Worm (Caenorhabditis elegans) whole organism, L3 larva: ENCODE measurements around the gene C07B5.8.

Experiments used
- R02D3.7 ChIP-seq: fragments of 150-350 bp; optimal IDR thresholded peaks from 2 replicates; lab custom pipeline; 2014; ENCODE audit warnings: missing biosample characterization, missing genetic modification characterization
- ZK546.5 ChIP-seq: sonication (generic microtip); optimal IDR thresholded peaks from 2 replicates; lab custom pipeline; 2017; ENCODE audit warnings: missing biosample characterization, missing genetic modification characterization
- aly-2 ChIP-seq: fragments of 150-350 bp; optimal IDR thresholded peaks from 2 replicates; lab custom pipeline; 2014; ENCODE audit warnings: missing biosample characterization, missing genetic modification characterization
- ama-1 ChIP-seq: fragments of 150-350 bp; optimal IDR thresholded peaks from 2 replicates; lab custom pipeline; 2018
- ceh-16 ChIP-seq: sonication (generic microtip); optimal IDR thresholded peaks from 2 replicates; lab custom pipeline; 2017; ENCODE audit warnings: missing biosample characterization, missing genetic modification characterization
- ceh-28 ChIP-seq: fragments of 150-350 bp; optimal IDR thresholded peaks from 2 replicates; lab custom pipeline; 2014; ENCODE audit warnings: missing biosample characterization, missing genetic modification reagents, missing genetic modification characterization
- ceh-82 ChIP-seq: fragments of 150-350 bp; optimal IDR thresholded peaks from 2 replicates; lab custom pipeline; 2014; ENCODE audit warnings: missing biosample characterization, missing genetic modification characterization
- ceh-9 ChIP-seq: sonication (generic microtip); optimal IDR thresholded peaks from 2 replicates; lab custom pipeline; 2018; ENCODE audit warnings: missing biosample characterization, missing genetic modification characterization
- daf-12 ChIP-seq: fragments of 150-350 bp; optimal IDR thresholded peaks from 2 replicates; lab custom pipeline; 2014; ENCODE audit warnings: missing biosample characterization, missing genetic modification reagents, missing genetic modification characterization
- egl-27 ChIP-seq: sonication (generic microtip); optimal IDR thresholded peaks from 4 replicates; lab custom pipeline; 2017; ENCODE audit warnings: missing biosample characterization, missing genetic modification reagents, missing genetic modification characterization
- egl-5 ChIP-seq: fragments of 150-350 bp; optimal IDR thresholded peaks from 2 replicates; lab custom pipeline; 2017; ENCODE audit warnings: missing biosample characterization, missing genetic modification reagents, missing genetic modification characterization, inconsistent platforms
- elt-1 ChIP-seq: fragments of 150-350 bp; optimal IDR thresholded peaks from 2 replicates; lab custom pipeline; 2014; ENCODE audit warnings: missing biosample characterization, missing genetic modification characterization
- elt-2 ChIP-seq: sonication (generic microtip); optimal IDR thresholded peaks from 2 replicates; lab custom pipeline; 2016; ENCODE audit warnings: missing genetic modification reagents, mild to moderate bottlenecking, missing genetic modification characterization, missing compliant biosample characterization
- elt-3 ChIP-seq, 3 experiments: fragments of 150-350 bp in 1 of 3; sonication (generic microtip) in 2 of 3; optimal IDR thresholded peaks; 2 replicates in 2 of 3; 4 replicates in 1 of 3; lab custom pipeline; 2014 to 2017; ENCODE audit warnings: missing biosample characterization in 3 of 3, missing genetic modification characterization in 3 of 3
- eor-1 ChIP-seq, 2 experiments: fragments of 150-350 bp; optimal IDR thresholded peaks; 2 replicates each; lab custom pipeline; 2014 to 2018; ENCODE audit warnings: missing biosample characterization in 2 of 2, missing genetic modification characterization in 2 of 2
- fkh-10 ChIP-seq: sonication (generic microtip); optimal IDR thresholded peaks from 2 replicates; lab custom pipeline; 2017; ENCODE audit warnings: missing biosample characterization, missing genetic modification reagents, missing genetic modification characterization
- fkh-2 ChIP-seq: fragments of 150-350 bp; optimal IDR thresholded peaks from 2 replicates; lab custom pipeline; 2014; ENCODE audit warnings: missing biosample characterization, missing genetic modification reagents, missing genetic modification characterization
- fos-1 ChIP-seq: fragments of 150-350 bp; optimal IDR thresholded peaks from 2 replicates; lab custom pipeline; 2014; ENCODE audit warnings: missing biosample characterization, missing genetic modification characterization
- hmg-11 ChIP-seq: sonication (generic microtip); optimal IDR thresholded peaks from 2 replicates; lab custom pipeline; 2016; ENCODE audit warnings: missing genetic modification characterization, missing compliant biosample characterization
- jun-1 ChIP-seq: fragments of 150-350 bp; optimal IDR thresholded peaks from 2 replicates; lab custom pipeline; 2014; ENCODE audit warnings: missing biosample characterization, missing genetic modification reagents, missing genetic modification characterization
- lin-15B ChIP-seq: fragments of 150-350 bp; optimal IDR thresholded peaks from 2 replicates; lab custom pipeline; 2014; ENCODE audit warnings: missing biosample characterization, missing genetic modification characterization
- lin-39 ChIP-seq: fragments of 150-350 bp; optimal IDR thresholded peaks from 2 replicates; lab custom pipeline; 2018; ENCODE audit warnings: missing biosample characterization, missing genetic modification reagents, missing genetic modification characterization
- lsy-12 ChIP-seq: sonication (generic microtip); optimal IDR thresholded peaks from 2 replicates; lab custom pipeline; 2016; ENCODE audit warnings: mild to moderate bottlenecking, missing genetic modification characterization, missing compliant biosample characterization
- mdl-1 ChIP-seq: fragments of 150-350 bp; optimal IDR thresholded peaks from 2 replicates; lab custom pipeline; 2014; ENCODE audit warnings: missing biosample characterization, missing genetic modification characterization
- mml-1 ChIP-seq: fragments of 150-350 bp; sonication (generic microtip); optimal IDR thresholded peaks from 3 replicates; lab custom pipeline; 2014; ENCODE audit warnings: missing biosample characterization, missing genetic modification characterization
- nfya-1 ChIP-seq: sonication (generic microtip); optimal IDR thresholded peaks from 2 replicates; lab custom pipeline; 2017; ENCODE audit warnings: missing genetic modification characterization, mild to moderate bottlenecking, missing compliant biosample characterization, antibody characterized with exemption, moderate library complexity; ENCODE audit not compliant: insufficient read depth
- nhr-11 ChIP-seq: fragments of 150-350 bp; optimal IDR thresholded peaks from 2 replicates; lab custom pipeline; 2014; ENCODE audit warnings: missing biosample characterization, missing genetic modification characterization
- nhr-12 ChIP-seq: fragments of 150-350 bp; optimal IDR thresholded peaks from 2 replicates; lab custom pipeline; 2014; ENCODE audit warnings: missing biosample characterization, missing genetic modification characterization
- nhr-23 ChIP-seq: fragments of 150-350 bp; optimal IDR thresholded peaks from 2 replicates; lab custom pipeline; 2014; ENCODE audit warnings: missing biosample characterization, missing genetic modification reagents, missing genetic modification characterization
- nhr-237 ChIP-seq: fragments of 150-350 bp; optimal IDR thresholded peaks from 2 replicates; lab custom pipeline; 2014; ENCODE audit warnings: missing biosample characterization, missing genetic modification characterization
- nhr-25 ChIP-seq: sonication (generic microtip); optimal IDR thresholded peaks from 2 replicates; lab custom pipeline; 2017; ENCODE audit warnings: missing biosample characterization, missing genetic modification characterization
- nhr-28 ChIP-seq: fragments of 150-350 bp; optimal IDR thresholded peaks from 2 replicates; lab custom pipeline; 2014; ENCODE audit warnings: missing biosample characterization, missing genetic modification characterization
- nhr-43 ChIP-seq: sonication (generic microtip); optimal IDR thresholded peaks from 2 replicates; lab custom pipeline; 2016; ENCODE audit warnings: mild to moderate bottlenecking, missing genetic modification characterization, missing compliant biosample characterization; ENCODE audit not compliant: poor library complexity, severe bottlenecking
- nhr-67 ChIP-seq: fragments of 150-350 bp; optimal IDR thresholded peaks from 2 replicates; lab custom pipeline; 2014; ENCODE audit warnings: missing biosample characterization, missing genetic modification characterization
- nhr-76 ChIP-seq: fragments of 150-350 bp; sonication (generic microtip); optimal IDR thresholded peaks from 5 replicates; lab custom pipeline; 2014; ENCODE audit warnings: missing biosample characterization, missing genetic modification characterization
- nhr-77 ChIP-seq: fragments of 150-350 bp; optimal IDR thresholded peaks from 2 replicates; lab custom pipeline; 2014; ENCODE audit warnings: missing biosample characterization, missing genetic modification characterization
- pha-4 ChIP-seq: fragments of 150-350 bp; optimal IDR thresholded peaks from 2 replicates; lab custom pipeline; 2014; ENCODE audit warnings: missing biosample characterization, missing genetic modification reagents, missing genetic modification characterization
- pqm-1 ChIP-seq: fragments of 150-350 bp; optimal IDR thresholded peaks from 2 replicates; lab custom pipeline; 2017; ENCODE audit warnings: missing biosample characterization, missing genetic modification characterization, inconsistent platforms
- sea-2 ChIP-seq: fragments of 150-350 bp; sonication (generic microtip); optimal IDR thresholded peaks from 4 replicates; lab custom pipeline; 2014; ENCODE audit warnings: missing biosample characterization, missing genetic modification reagents, missing genetic modification characterization
- skn-1 ChIP-seq: fragments of 150-350 bp; optimal IDR thresholded peaks from 2 replicates; lab custom pipeline; 2014; ENCODE audit warnings: missing biosample characterization, missing genetic modification characterization
- snpc-4 ChIP-seq: fragments of 150-350 bp; optimal IDR thresholded peaks from 2 replicates; lab custom pipeline; 2014; ENCODE audit warnings: missing biosample characterization, missing genetic modification characterization
- tbx-2 ChIP-seq: sonication (generic microtip); optimal IDR thresholded peaks from 2 replicates; lab custom pipeline; 2016; ENCODE audit warnings: mild to moderate bottlenecking, missing genetic modification characterization, missing compliant biosample characterization
- unc-39 ChIP-seq: sonication (generic microtip); optimal IDR thresholded peaks from 4 replicates; lab custom pipeline; 2017; ENCODE audit warnings: missing biosample characterization, missing genetic modification characterization
- unc-62 ChIP-seq: fragments of 150-350 bp; sonication (generic microtip); optimal IDR thresholded peaks from 4 replicates; lab custom pipeline; 2014; ENCODE audit warnings: missing biosample characterization, missing genetic modification reagents, missing genetic modification characterization
- zag-1 ChIP-seq: fragments of 150-350 bp; optimal IDR thresholded peaks from 2 replicates; lab custom pipeline; 2014; ENCODE audit warnings: missing biosample characterization, missing genetic modification characterization
- ztf-11 ChIP-seq: fragments of 150-350 bp; optimal IDR thresholded peaks from 2 replicates; lab custom pipeline; 2014; ENCODE audit warnings: missing biosample characterization, missing genetic modification characterization
- ztf-4 ChIP-seq: fragments of 150-350 bp; optimal IDR thresholded peaks from 2 replicates; lab custom pipeline; 2014; ENCODE audit warnings: missing biosample characterization, missing genetic modification characterization

The C07B5.8 gene

DNA sequence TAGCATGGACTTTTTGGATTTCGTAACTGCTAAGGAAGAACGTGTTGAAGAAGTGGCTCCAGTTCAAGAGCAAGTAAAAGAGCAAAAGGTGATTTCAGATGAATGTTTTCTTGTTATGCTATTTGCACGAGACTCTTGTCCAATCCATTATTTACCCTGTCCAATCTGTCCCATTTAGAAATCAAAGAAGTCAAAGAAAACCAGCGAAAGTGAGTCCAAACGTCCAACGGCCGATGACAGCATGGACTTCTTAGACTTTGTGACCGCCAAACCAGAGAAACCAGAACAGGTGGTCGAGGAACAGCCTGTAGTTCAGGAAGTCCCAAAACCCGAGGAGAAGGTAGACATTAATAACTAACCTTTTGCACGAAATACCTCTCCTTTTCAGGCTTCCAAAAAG lies 18.7 kb upstream of the C07B5.8 start:
- no peak for TF ChIP-seq elt-2 (tag; lab: Kevin White, UChicago)

DNA sequence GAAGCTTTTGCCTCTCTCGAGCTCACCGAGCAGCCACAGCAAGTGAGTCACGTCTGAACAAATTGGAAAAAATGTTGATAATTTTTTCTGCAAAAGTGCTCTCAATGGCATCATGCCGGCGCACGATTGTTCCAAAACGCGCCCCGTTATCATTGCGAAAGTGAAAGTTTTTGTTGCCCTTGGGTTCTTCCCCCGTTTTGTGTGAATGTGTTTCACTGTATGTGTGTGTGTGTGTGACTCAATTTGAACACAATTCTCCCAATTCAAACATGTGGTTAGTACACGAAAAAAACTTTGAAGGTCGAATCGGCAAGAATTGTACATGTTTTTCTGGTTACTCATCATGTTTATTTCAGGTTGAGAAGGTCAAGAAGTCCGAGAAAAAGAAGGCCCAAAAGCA lies 16.5 kb upstream of the C07B5.8 start:
- TF ChIP-seq mdl-1 (tag; lab: Kevin White, UChicago): peak; percentile 23
- TF ChIP-seq nhr-237 (tag; lab: Kevin White, UChicago): no peak
- no peak for TF ChIP-seq skn-1 (tag; lab: Kevin White, UChicago)
- TF ChIP-seq aly-2 (tag; lab: Kevin White, UChicago): no peak
- TF ChIP-seq nhr-23 (tag; lab: Kevin White, UChicago): peak; percentile 20
- no peak for TF ChIP-seq ceh-82 (tag; lab: Kevin White, UChicago)
- no peak for TF ChIP-seq egl-5 (tag; lab: Kevin White, UChicago)
- TF ChIP-seq fkh-2 (tag; lab: Kevin White, UChicago): no peak
- TF ChIP-seq tbx-2: no peak
- no peak for TF ChIP-seq elt-1 (tag; lab: Kevin White, UChicago)
- no peak for TF ChIP-seq nhr-12 (tag; lab: Kevin White, UChicago)
- no peak for TF ChIP-seq eor-1 (tag; optimal IDR thresholded peaks at IDR 0.05; lab: Kevin White, UChicago)
- TF ChIP-seq elt-2 (tag; lab: Kevin White, UChicago): peak; percentile 83
- no peak for TF ChIP-seq ceh-16 (tag; lab: Kevin White, UChicago)
- no peak for TF ChIP-seq nhr-11
- TF ChIP-seq nhr-76 (tag; lab: Kevin White, UChicago): no peak
- TF ChIP-seq daf-12 (tag; lab: Kevin White, UChicago): no peak
- no peak for TF ChIP-seq hmg-11 (tag; lab: Kevin White, UChicago)
- TF ChIP-seq nhr-43 (tag; lab: Kevin White, UChicago): peak; percentile 3
- no peak for TF ChIP-seq lin-39 (tag; lab: Kevin White, UChicago)
- no peak for TF ChIP-seq ceh-9 (tag; lab: Kevin White, UChicago)
- TF ChIP-seq lin-15B (tag; lab: Kevin White, UChicago): no peak
- no peak for TF ChIP-seq nhr-77
- no peak for TF ChIP-seq zag-1 (tag; lab: Kevin White, UChicago)
- no peak for TF ChIP-seq nhr-67 (tag; lab: Kevin White, UChicago)
- no peak for TF ChIP-seq ztf-11 (tag; lab: Kevin White, UChicago)
- TF ChIP-seq R02D3.7 (tag; lab: Kevin White, UChicago): no peak
- no peak for TF ChIP-seq egl-27 (tag; lab: Kevin White, UChicago)
- TF ChIP-seq pqm-1 (tag; lab: Kevin White, UChicago): peak; percentile 97
- no peak for TF ChIP-seq ztf-4 (tag; lab: Kevin White, UChicago)
- TF ChIP-seq snpc-4 (tag; lab: Kevin White, UChicago): no peak
- no peak for TF ChIP-seq lsy-12 (tag; lab: Kevin White, UChicago)
- no peak for TF ChIP-seq fkh-10
- TF ChIP-seq fos-1 (tag; lab: Kevin White, UChicago): no peak
- no peak for TF ChIP-seq mml-1 (tag; lab: Kevin White, UChicago)
- peak; percentile 58 for TF ChIP-seq pha-4 (tag; lab: Kevin White, UChicago)
- TF ChIP-seq ama-1: no peak
- no peak for TF ChIP-seq unc-62 (GFP tag; lab: Kevin White, UChicago)
- no peak for TF ChIP-seq ZK546.5 (tag; lab: Kevin White, UChicago)
- TF ChIP-seq unc-39 (tag; lab: Kevin White, UChicago): no peak
- peak in 1 of 3 experiments; percentile 61 for TF ChIP-seq elt-3 (tag; optimal IDR thresholded peaks at IDR 0.05; lab: Kevin White, UChicago)
- peak; percentile 20 for TF ChIP-seq jun-1
- TF ChIP-seq nhr-28 (tag; lab: Kevin White, UChicago): no peak
- no peak for TF ChIP-seq sea-2
- TF ChIP-seq nfya-1 (tag; lab: Kevin White, UChicago): no peak
- TF ChIP-seq ceh-28 (tag; lab: Kevin White, UChicago): no peak
- peak; percentile 90 for TF ChIP-seq nhr-25 (tag; lab: Kevin White, UChicago)
- TF ChIP-seq, all 47 proteins: peak for 9
